Fruit fly (Drosophila melanogaster) Kc167 (cell line): Measurements from ENCODE around the gene Usp10.

ENCODE experiments used
- Myc ChIP-seq: fragments of >200 bp; optimal IDR thresholded peaks from 2 replicates; lab custom pipeline; 2017; ENCODE audit warnings: missing external identifiers
- Sin3A ChIP-seq: fragments of >200 bp; optimal IDR thresholded peaks from 2 replicates; lab custom pipeline; 2018; ENCODE audit warnings: missing external identifiers
- h ChIP-seq: fragments of >200 bp; optimal IDR thresholded peaks from 3 replicates; lab custom pipeline; 2018; ENCODE audit warnings: missing external identifiers
- insv ChIP-seq: fragments of >200 bp; optimal IDR thresholded peaks from 3 replicates; lab custom pipeline; 2018; ENCODE audit warnings: missing external identifiers
- psq ChIP-seq: fragments of >200 bp; optimal IDR thresholded peaks from 2 replicates; lab custom pipeline; 2017; ENCODE audit warnings: missing external identifiers
- ttk ChIP-seq: sonication (Bioruptor generic); optimal IDR thresholded peaks from 2 replicates; lab custom pipeline; 2017; ENCODE audit warnings: missing external identifiers

Usp10 gene

dm6 chr3L:882236-882891 is 10.7 kb downstream of the Usp10 start:
- TF ChIP-seq insv (no peak), Myc (lab: Kevin White, UChicago) (no peak), h (lab: Kevin White, UChicago) (no peak), psq (lab: Kevin White, UChicago) (no peak), Sin3A (lab: Kevin White, UChicago) (no peak), ttk (no peak)

- TF ChIP-seq psq (lab: Kevin White, UChicago) (no peak), ttk (no peak), h (lab: Kevin White, UChicago) (no peak), Myc (lab: Kevin White, UChicago) (no peak), insv (no peak), Sin3A (lab: Kevin White, UChicago) (no peak)
These were observed 11.2 kb downstream of the Usp10 start for dm6 chr3L:882892-883255.

- TF ChIP-seq h (lab: Kevin White, UChicago) (no peak), Myc (lab: Kevin White, UChicago) (no peak), ttk (no peak), insv (no peak), Sin3A (lab: Kevin White, UChicago) (no peak), psq (lab: Kevin White, UChicago) (no peak)
These were observed 12.1 kb downstream of the Usp10 start for dm6 chr3L:883786-884185.

- TF ChIP-seq insv (no peak), h (lab: Kevin White, UChicago) (no peak), ttk (no peak), Myc (lab: Kevin White, UChicago) (no peak), psq (lab: Kevin White, UChicago) (no peak)
These were observed 12.5 kb downstream of the Usp10 start for dm6 chr3L:884239-884638.

- TF ChIP-seq insv (no peak), psq (lab: Kevin White, UChicago) (no peak), Sin3A (lab: Kevin White, UChicago) (no peak), Myc (lab: Kevin White, UChicago) (no peak), h (lab: Kevin White, UChicago) (no peak), ttk (no peak)
These were observed 13.3 kb downstream of the Usp10 start for dm6 chr3L:885006-885405.

- TF ChIP-seq psq (lab: Kevin White, UChicago) (no peak), insv (no peak)
These were observed 14.0 kb downstream of the Usp10 start for dm6 chr3L:885624-886257.

dm6 chr3L:887423-888097 is 15.9 kb downstream of the Usp10 start:
- TF ChIP-seq ttk = no peak
- no peak for TF ChIP-seq h (lab: Kevin White, UChicago)
- no peak for TF ChIP-seq Myc (lab: Kevin White, UChicago)
- TF ChIP-seq psq (lab: Kevin White, UChicago) = no peak
- TF ChIP-seq Sin3A (lab: Kevin White, UChicago) = no peak
- no peak for TF ChIP-seq insv

- TF ChIP-seq Myc (lab: Kevin White, UChicago) (no peak), insv (no peak), h (lab: Kevin White, UChicago) (no peak), ttk (no peak), psq (lab: Kevin White, UChicago) (no peak), Sin3A (lab: Kevin White, UChicago) (no peak)
These were observed 16.7 kb downstream of the Usp10 start for dm6 chr3L:888372-888771.

- TF ChIP-seq ttk (no peak), h (lab: Kevin White, UChicago) (no peak), psq (lab: Kevin White, UChicago) (no peak), Myc (lab: Kevin White, UChicago) (no peak), Sin3A (lab: Kevin White, UChicago) (no peak), insv (no peak)
These were observed 23.7 kb downstream of the Usp10 start, which contains the start of gene CG34056 for dm6 chr3L:895314-895980. TSS of gene CG34056 (plus strand) at chr3L:895951.

dm6 chr3L:897080-897479 is 25.4 kb downstream of the Usp10 start, which contains the start of gene CG34057:
TSS of gene CG34057 (plus strand) at chr3L:897380.
- TF ChIP-seq h (lab: Kevin White, UChicago) (no peak), Myc (lab: Kevin White, UChicago) (no peak), Sin3A (lab: Kevin White, UChicago) (no peak), psq (lab: Kevin White, UChicago) (no peak), insv (no peak), ttk (no peak)

- TF ChIP-seq Sin3A (lab: Kevin White, UChicago) (no peak), ttk (no peak), h (lab: Kevin White, UChicago) (no peak), insv (no peak), psq (lab: Kevin White, UChicago) (no peak), Myc (lab: Kevin White, UChicago) (no peak)
These were observed 27.6 kb downstream of the Usp10 start for dm6 chr3L:899304-899703.
